In genomic region chr2L:2898247-2898646, dm6 we compare ENCODE assay signal across 3 fruit fly cellular contexts.
TF ChIP-seq lines count a peak whose summit lies in the region.

No protein-coding gene starts in this region.

- TF ChIP-seq CTCF in whole organism, embryonic (GFP tag; optimal IDR thresholded peaks at IDR 0.05; lab: Kevin White, UChicago), result no peak

TF ChIP-seq in whole organism, embryonic, 481 proteins besides CTCF, POLR2A, EP300 and RAD21 (continues in another document):
- TF ChIP-seq Vsx1 (GFP tag; optimal IDR thresholded peaks at IDR 0.05; lab: Kevin White, UChicago) (no peak), ro (GFP tag; IDR thresholded peaks at IDR 0.05; lab: Robert Waterston, UW) (no peak), fd102C (GFP tag; optimal IDR thresholded peaks at IDR 0.05; lab: Kevin White, UChicago) (no peak), pnt (GFP tag; optimal IDR thresholded peaks at IDR 0.05; lab: Kevin White, UChicago) (no peak), CG11247 (GFP tag; IDR thresholded peaks at IDR 0.05; lab: Robert Waterston, UW) (no peak), bowl (GFP tag; IDR thresholded peaks at IDR 0.05; lab: Robert Waterston, UW) (no peak), Usf (GFP tag; optimal IDR thresholded peaks at IDR 0.05; lab: Kevin White, UChicago) (no peak), lab (GFP tag; optimal IDR thresholded peaks at IDR 0.05; lab: Kevin White, UChicago) (no peak), bcd (GFP tag; optimal IDR thresholded peaks at IDR 0.05; lab: Kevin White, UChicago) (no peak), zen2 (GFP tag; IDR thresholded peaks at IDR 0.05; lab: Robert Waterston, UW; ENCODE audit: partially characterized antibody) (no peak), abd-A (tag; optimal IDR thresholded peaks at IDR 0.05; lab: Kevin White, UChicago) (peak; percentile 32), Deaf1 (tag; optimal IDR thresholded peaks at IDR 0.05; lab: Kevin White, UChicago) (peak; percentile 31), Ravus (GFP tag; IDR thresholded peaks at IDR 0.05; lab: Robert Waterston, UW) (no peak), CG5180 (GFP tag; optimal IDR thresholded peaks at IDR 0.05; lab: Kevin White, UChicago) (peak; percentile 79), sr (GFP tag; IDR thresholded peaks at IDR 0.05; lab: Robert Waterston, UW) (no peak), CG7271 (tag; optimal IDR thresholded peaks at IDR 0.05; lab: Kevin White, UChicago) (no peak), CG1832 (GFP tag; optimal IDR thresholded peaks at IDR 0.05; lab: Kevin White, UChicago) (peak; percentile 66), fru (optimal IDR thresholded peaks at IDR 0.05; lab: Kevin White, UChicago) (no peak), CG12942 (GFP tag; optimal IDR thresholded peaks at IDR 0.05; lab: Kevin White, UChicago) (no peak), Atf6 (GFP tag; IDR thresholded peaks at IDR 0.05; lab: Robert Waterston, UW) (no peak), tup (GFP tag; optimal IDR thresholded peaks at IDR 0.05; lab: Kevin White, UChicago) (no peak), bsh (GFP tag; optimal IDR thresholded peaks at IDR 0.05; lab: Kevin White, UChicago) (no peak), CG2199 (GFP tag; IDR thresholded peaks at IDR 0.05; lab: Robert Waterston, UW) (0 out of 3 replicates have a peak, but pooled peaks have one; percentile 19), Xrp1 (GFP tag; IDR thresholded peaks at IDR 0.05; lab: Robert Waterston, UW) (no peak), bbx (GFP tag; IDR thresholded peaks at IDR 0.05; lab: Robert Waterston, UW; ENCODE audit: partially characterized antibody) (0 out of 2 replicates have a peak, but pooled peaks have one; percentile 15), nerfin-1 (tag; optimal IDR thresholded peaks at IDR 0.05; lab: Kevin White, UChicago) (peak; percentile 58), Med (GFP tag; lab: Kevin White, UChicago) (peak; percentile 53), sd (tag; optimal IDR thresholded peaks at IDR 0.05; lab: Kevin White, UChicago) (peak; percentile 20), Hey (tag; optimal IDR thresholded peaks at IDR 0.05; lab: Kevin White, UChicago) (no peak), kni (GFP tag; optimal IDR thresholded peaks at IDR 0.05; lab: Kevin White, UChicago) (peak; percentile 4), tx (GFP tag; optimal IDR thresholded peaks at IDR 0.05; lab: Kevin White, UChicago) (no peak)

TF ChIP-seq in whole organism, prepupa, 60 proteins besides CTCF, POLR2A, EP300 and RAD21:
- TF ChIP-seq Gug (GFP tag; IDR thresholded peaks at IDR 0.05; lab: Robert Waterston, UW) (no peak), Ets21C (GFP tag; optimal IDR thresholded peaks at IDR 0.05; lab: Kevin White, UChicago) (no peak), esn (GFP tag; optimal IDR thresholded peaks at IDR 0.05; lab: Kevin White, UChicago) (no peak), CG10669 (GFP tag; optimal IDR thresholded peaks at IDR 0.05; lab: Kevin White, UChicago) (no peak), CG3032 (tag; optimal IDR thresholded peaks at IDR 0.05; lab: Kevin White, UChicago) (no peak), salr (GFP tag; optimal IDR thresholded peaks at IDR 0.05; lab: Kevin White, UChicago) (no peak), Eip78C (GFP tag; lab: Kevin White, UChicago) (peak; percentile 24)
TF ChIP-seq in whole organism, prepupa: peak in this region for 1.

TF ChIP-seq in whole organism, pupa, 21 proteins besides CTCF, POLR2A, EP300 and RAD21:
- no peak for TF ChIP-seq CG13204 (GFP tag; optimal IDR thresholded peaks at IDR 0.05; lab: Kevin White, UChicago)
- TF ChIP-seq EcR (GFP tag; optimal IDR thresholded peaks at IDR 0.05; lab: Kevin White, UChicago), result peak; percentile 13
- no peak for TF ChIP-seq Ets98B (GFP tag; IDR thresholded peaks at IDR 0.05; lab: Robert Waterston, UW)
